Worm (Caenorhabditis elegans) whole organism, L1 larva: ENCODE measurements around the gene F44E5.2.

Source experiments
- aly-2 ChIP-seq: fragments of 150-350 bp; optimal IDR thresholded peaks from 2 replicates; lab custom pipeline; 2014; ENCODE audit warnings: missing biosample characterization, missing genetic modification characterization
- egl-27 ChIP-seq, 2 experiments: fragments of 150-350 bp in 1 of 2; sonication (generic microtip); optimal IDR thresholded peaks; 3 replicates each; lab custom pipeline; 2017 to 2018; ENCODE audit warnings: missing biosample characterization in 2 of 2, missing genetic modification characterization in 2 of 2, missing genetic modification reagents in 2 of 2
- lin-13 ChIP-seq: fragments of 150-350 bp; optimal IDR thresholded peaks from 2 replicates; lab custom pipeline; 2014; ENCODE audit warnings: missing biosample characterization, missing genetic modification reagents, missing genetic modification characterization
- lin-15B ChIP-seq: fragments of 150-350 bp; sonication (generic microtip); optimal IDR thresholded peaks from 3 replicates; lab custom pipeline; 2014; ENCODE audit warnings: missing biosample characterization, missing genetic modification characterization
- lsy-2 ChIP-seq, 2 experiments: fragments of 150-350 bp; optimal IDR thresholded peaks; 2 replicates each; lab custom pipeline; 2014; ENCODE audit warnings: missing biosample characterization in 2 of 2, missing genetic modification characterization in 2 of 2
- nhr-12 ChIP-seq: sonication (generic microtip); optimal IDR thresholded peaks from 2 replicates; lab custom pipeline; 2017; ENCODE audit warnings: missing biosample characterization, missing genetic modification characterization
- sox-4 ChIP-seq: sonication (generic microtip); optimal IDR thresholded peaks from 2 replicates; lab custom pipeline; 2016; ENCODE audit warnings: missing genetic modification characterization, missing compliant biosample characterization
- tbx-2 ChIP-seq: sonication (generic microtip); optimal IDR thresholded peaks from 2 replicates; lab custom pipeline; 2016; ENCODE audit warnings: missing genetic modification characterization, missing compliant biosample characterization

ce11 chrII:11765506-11766152, 943 bp upstream of the F44E5.2 start:
- TF ChIP-seq tbx-2 (tag; lab: Kevin White, UChicago) (no peak), sox-4 (no peak), lsy-2 (tag; optimal IDR thresholded peaks at IDR 0.05; lab: Kevin White, UChicago) (no peak), aly-2 (tag; lab: Kevin White, UChicago) (no peak), egl-27 (tag; optimal IDR thresholded peaks at IDR 0.05; lab: Kevin White, UChicago) (no peak), nhr-12 (no peak), lin-13 (no peak), lin-15B (tag; lab: Kevin White, UChicago) (no peak)
